Fruit fly (Drosophila melanogaster): Measurements from ENCODE around the gene Zcchc7.
A peak's percentile ranks its signal among the peaks of the same experiment; 100 is the strongest.

Zcchc7 gene

DNA sequence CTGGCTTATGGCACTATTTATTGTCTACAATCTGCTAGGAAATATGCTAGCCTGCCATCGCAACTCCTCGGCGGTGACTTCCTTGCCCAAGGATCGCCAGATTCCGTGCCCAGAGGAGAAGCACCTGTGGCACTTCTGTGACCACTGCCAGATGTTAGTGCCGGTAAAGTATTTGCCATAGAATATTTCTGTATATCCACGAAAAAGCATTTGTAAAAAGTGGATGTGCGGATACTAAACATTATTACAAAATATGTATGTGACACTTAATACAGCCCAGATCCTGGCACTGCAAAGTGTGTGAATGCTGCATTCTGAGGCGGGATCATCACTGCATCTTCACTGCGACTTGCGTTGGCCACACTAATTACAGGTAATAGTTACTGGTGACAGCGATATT lies 15.7 kb downstream of the Zcchc7 start:
- TF ChIP-seq CG9948 (tag; optimal IDR thresholded peaks at IDR 0.05): no peak
- no peak for TF ChIP-seq CG32121 (GFP tag; IDR thresholded peaks at IDR 0.05)
- TF ChIP-seq CG34367 (tag; optimal IDR thresholded peaks at IDR 0.05): no peak
- no peak for TF ChIP-seq Snoo (tag; optimal IDR thresholded peaks at IDR 0.05)
- TF ChIP-seq D1 (tag; optimal IDR thresholded peaks at IDR 0.05): no peak
- no peak for TF ChIP-seq CG4496 (GFP tag; IDR thresholded peaks at IDR 0.05)
- no peak for TF ChIP-seq CG13204 (GFP tag; optimal IDR thresholded peaks at IDR 0.05)
- no peak for TF ChIP-seq CG10348 (GFP tag; IDR thresholded peaks at IDR 0.05)

- no peak for TF ChIP-seq Ets98B (GFP tag; IDR thresholded peaks at IDR 0.05)
- TF ChIP-seq gl (tag; optimal IDR thresholded peaks at IDR 0.05): no peak
- TF ChIP-seq D1 (tag; optimal IDR thresholded peaks at IDR 0.05): no peak
- no peak for TF ChIP-seq CG10348 (GFP tag; IDR thresholded peaks at IDR 0.05)
- no peak for TF ChIP-seq CG17806 (tag; optimal IDR thresholded peaks at IDR 0.05)
- TF ChIP-seq CG14655 (GFP tag; optimal IDR thresholded peaks at IDR 0.05): no peak
- TF ChIP-seq CG8301 (tag; optimal IDR thresholded peaks at IDR 0.05): no peak
- no peak for TF ChIP-seq EcR (GFP tag; optimal IDR thresholded peaks at IDR 0.05)
- no peak for TF ChIP-seq CG12605 (GFP tag; IDR thresholded peaks at IDR 0.05)
- no peak for TF ChIP-seq rn (GFP tag; IDR thresholded peaks at IDR 0.05)
- TF ChIP-seq Snoo (tag; optimal IDR thresholded peaks at IDR 0.05): no peak
- TF ChIP-seq CG15710 (tag; optimal IDR thresholded peaks at IDR 0.05): no peak
- TF ChIP-seq CG32121 (GFP tag; IDR thresholded peaks at IDR 0.05): no peak
- no peak for TF ChIP-seq Pif1B (GFP tag; optimal IDR thresholded peaks at IDR 0.05)
- TF ChIP-seq CG4496 (GFP tag; IDR thresholded peaks at IDR 0.05): no peak
- no peak for TF ChIP-seq fd96Ca (GFP tag; IDR thresholded peaks at IDR 0.05)
- no peak for TF ChIP-seq CG34367 (tag; optimal IDR thresholded peaks at IDR 0.05)
- no peak for TF ChIP-seq CG9948 (tag; optimal IDR thresholded peaks at IDR 0.05)
- TF ChIP-seq Pif1A (GFP tag; optimal IDR thresholded peaks at IDR 0.05): no peak
- TF ChIP-seq CG13204 (GFP tag; optimal IDR thresholded peaks at IDR 0.05): no peak
Observed at dm6 chr3L:16862284-16862683, 17.1 kb downstream of the Zcchc7 start, which contains the start of gene Rh4. Gene Rh4, minus strand, starts transcription at chr3L:16862517.

- no peak for TF ChIP-seq CG4496 (GFP tag; IDR thresholded peaks at IDR 0.05)
- no peak for TF ChIP-seq CG12605 (GFP tag; IDR thresholded peaks at IDR 0.05)
- no peak for TF ChIP-seq EcR (GFP tag; optimal IDR thresholded peaks at IDR 0.05)
- TF ChIP-seq Pif1A (GFP tag; optimal IDR thresholded peaks at IDR 0.05): no peak
- TF ChIP-seq Pif1B (GFP tag; optimal IDR thresholded peaks at IDR 0.05): no peak
- TF ChIP-seq CG13204 (GFP tag; optimal IDR thresholded peaks at IDR 0.05): no peak
- no peak for TF ChIP-seq CG17806 (tag; optimal IDR thresholded peaks at IDR 0.05)
- no peak for TF ChIP-seq CG34367 (tag; optimal IDR thresholded peaks at IDR 0.05)
- TF ChIP-seq Snoo (tag; optimal IDR thresholded peaks at IDR 0.05): no peak
- TF ChIP-seq CG14655 (GFP tag; optimal IDR thresholded peaks at IDR 0.05): no peak
- TF ChIP-seq Ets98B (GFP tag; IDR thresholded peaks at IDR 0.05): no peak
- TF ChIP-seq fd96Ca (GFP tag; IDR thresholded peaks at IDR 0.05): no peak
- no peak for TF ChIP-seq CG32121 (GFP tag; IDR thresholded peaks at IDR 0.05)
- TF ChIP-seq CG9948 (tag; optimal IDR thresholded peaks at IDR 0.05): no peak
- TF ChIP-seq rn (GFP tag; IDR thresholded peaks at IDR 0.05): no peak
- TF ChIP-seq CG15710 (tag; optimal IDR thresholded peaks at IDR 0.05): no peak
- TF ChIP-seq gl (tag; optimal IDR thresholded peaks at IDR 0.05): no peak
- TF ChIP-seq CG8159 (tag; optimal IDR thresholded peaks at IDR 0.05): no peak
- no peak for TF ChIP-seq CG10348 (GFP tag; IDR thresholded peaks at IDR 0.05)
- no peak for TF ChIP-seq CG8301 (tag; optimal IDR thresholded peaks at IDR 0.05)
Observed at dm6 chr3L:16862958-16863357, 17.8 kb downstream of the Zcchc7 start, which contains the start of gene CG9951. Gene CG9951, plus strand, starts transcription at chr3L:16863164.

DNA sequence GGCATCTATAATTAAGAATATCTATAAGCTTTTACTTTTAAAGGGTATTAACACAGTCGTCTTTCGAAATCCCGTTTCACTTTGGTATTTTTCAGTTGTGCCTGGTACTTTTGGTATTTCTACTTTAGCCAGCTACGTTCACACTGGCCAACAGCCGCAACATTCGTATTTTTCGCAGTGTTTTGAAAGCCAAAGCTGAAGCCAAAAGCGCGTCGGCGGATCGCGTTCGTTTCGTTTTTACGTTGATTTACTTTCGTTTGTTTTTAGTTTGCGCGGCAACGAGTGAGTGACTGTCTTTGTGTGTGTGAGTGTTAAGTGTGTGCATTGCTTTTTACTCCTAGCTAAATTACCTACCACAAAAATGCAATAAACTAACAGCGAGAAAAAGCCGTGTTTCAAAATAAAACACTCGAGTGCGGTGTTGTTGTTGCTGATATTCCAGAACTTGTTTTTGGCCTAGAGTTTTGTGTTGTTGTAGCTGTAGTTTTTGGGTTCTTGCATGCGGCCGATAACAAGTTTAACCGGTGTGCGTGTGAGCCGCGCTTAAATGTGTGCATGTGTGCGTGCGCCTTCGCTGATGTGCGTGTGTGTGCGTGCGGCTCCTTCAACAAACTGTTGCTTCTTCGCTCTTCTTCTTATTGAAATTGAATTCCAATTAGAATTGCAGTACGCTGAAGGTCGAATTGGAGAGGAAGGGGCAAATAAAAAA lies 20.1 kb downstream of the Zcchc7 start, which contains the start of gene Lmpt:
Lmpt (plus strand) TSS at position 173 of the 709 bp plus-strand sequence.
- no peak for TF ChIP-seq CG8301 (tag; optimal IDR thresholded peaks at IDR 0.05)
- TF ChIP-seq CG12605 (GFP tag; IDR thresholded peaks at IDR 0.05): peak; percentile 29; the same call in 1 of the 2 replicates
- TF ChIP-seq EcR (GFP tag; optimal IDR thresholded peaks at IDR 0.05): peak; percentile 90
- TF ChIP-seq CG10348 (GFP tag; IDR thresholded peaks at IDR 0.05): no peak
- peak; percentile 3 for TF ChIP-seq D1 (tag; optimal IDR thresholded peaks at IDR 0.05)

DNA sequence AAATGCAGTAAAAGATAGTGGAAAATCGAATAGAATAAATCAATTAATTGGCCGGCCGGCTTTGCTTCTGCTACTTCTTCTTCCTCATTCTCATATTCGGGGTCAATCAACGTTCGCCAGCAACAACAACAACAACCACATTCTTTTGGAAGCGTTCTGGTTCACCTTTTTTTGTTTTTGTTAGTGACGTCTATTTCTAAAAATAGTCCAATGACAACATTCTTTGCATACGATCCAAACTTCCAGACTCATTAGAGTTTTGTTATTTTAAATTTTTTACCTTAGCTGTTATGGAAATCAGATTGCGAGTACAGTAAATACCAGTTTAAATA lies 20.6 kb downstream of the Zcchc7 start:
- no peak for TF ChIP-seq CG10348 (GFP tag; IDR thresholded peaks at IDR 0.05)
- TF ChIP-seq Snoo (tag; optimal IDR thresholded peaks at IDR 0.05): no peak
- TF ChIP-seq CG13204 (GFP tag; optimal IDR thresholded peaks at IDR 0.05): no peak
- TF ChIP-seq CG17806 (tag; optimal IDR thresholded peaks at IDR 0.05): no peak
- no peak for TF ChIP-seq D1 (tag; optimal IDR thresholded peaks at IDR 0.05)

DNA sequence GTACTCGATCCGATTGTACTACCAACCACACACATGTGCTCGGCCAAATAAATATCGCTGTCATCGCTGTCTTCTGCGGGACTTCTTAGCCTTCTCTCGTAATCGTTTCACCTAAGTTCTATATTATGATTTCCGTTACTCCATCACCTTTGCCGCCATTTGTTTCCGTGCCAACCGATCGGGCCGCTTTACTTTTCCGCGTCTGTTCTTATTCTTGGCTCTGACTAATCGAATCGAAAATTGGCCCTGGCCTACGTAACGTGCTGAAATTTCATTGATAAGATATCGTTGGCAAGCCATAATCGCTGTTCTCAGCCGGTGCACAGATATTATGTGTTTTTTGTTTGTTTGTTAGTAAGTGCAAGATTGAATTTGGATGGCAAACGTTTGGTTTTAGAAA lies 22.0 kb downstream of the Zcchc7 start:
- no peak for TF ChIP-seq gl (tag; optimal IDR thresholded peaks at IDR 0.05)
- no peak for TF ChIP-seq CG12605 (GFP tag; IDR thresholded peaks at IDR 0.05)
- no peak for TF ChIP-seq Ets98B (GFP tag; IDR thresholded peaks at IDR 0.05)
- TF ChIP-seq D1 (tag; optimal IDR thresholded peaks at IDR 0.05): no peak
- TF ChIP-seq CG17806 (tag; optimal IDR thresholded peaks at IDR 0.05): no peak
- TF ChIP-seq CG8301 (tag; optimal IDR thresholded peaks at IDR 0.05): no peak
- TF ChIP-seq Snoo (tag; optimal IDR thresholded peaks at IDR 0.05): no peak
- TF ChIP-seq fd96Ca (GFP tag; IDR thresholded peaks at IDR 0.05): no peak
- TF ChIP-seq rn (GFP tag; IDR thresholded peaks at IDR 0.05): no peak
- TF ChIP-seq CG14655 (GFP tag; optimal IDR thresholded peaks at IDR 0.05): no peak
- no peak for TF ChIP-seq CG9948 (tag; optimal IDR thresholded peaks at IDR 0.05)
- TF ChIP-seq EcR (GFP tag; optimal IDR thresholded peaks at IDR 0.05): no peak
- TF ChIP-seq Pif1B (GFP tag; optimal IDR thresholded peaks at IDR 0.05): no peak
- no peak for TF ChIP-seq CG10348 (GFP tag; IDR thresholded peaks at IDR 0.05)
- no peak for TF ChIP-seq CG32121 (GFP tag; IDR thresholded peaks at IDR 0.05)

All from whole organism, pupa.